Fruit fly (Drosophila melanogaster): ENCODE data around the gene CG31673.

DNA sequence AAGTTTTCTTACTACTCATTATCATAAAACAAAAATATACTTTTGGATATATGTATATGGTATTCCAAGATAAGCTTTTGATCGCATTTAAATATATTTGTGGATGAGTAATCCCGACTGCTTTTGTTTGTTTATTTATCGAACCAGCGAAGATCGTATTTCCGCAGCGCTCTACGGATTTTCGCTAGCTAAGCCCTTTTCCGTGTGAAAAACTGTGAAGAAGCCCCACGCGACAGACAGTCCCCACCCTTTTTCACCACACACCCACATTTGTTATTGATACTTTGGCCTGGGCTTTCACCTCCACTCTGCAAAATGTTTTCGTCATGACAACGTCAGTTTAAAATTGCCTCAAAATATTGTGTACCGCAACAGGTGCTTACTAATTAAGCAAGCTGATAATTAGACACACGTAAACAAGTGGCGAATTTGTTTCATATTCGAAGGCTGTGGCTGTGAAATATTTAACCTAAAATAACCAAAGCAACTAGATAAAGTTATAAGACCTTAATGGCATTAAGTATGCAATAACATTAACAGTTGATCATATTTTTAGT is 36.3 kb upstream of the CG31673 start:
- TF ChIP-seq CG3847 (GFP tag; IDR thresholded peaks at IDR 0.05) = no peak
- no peak for TF ChIP-seq CG4617 (GFP tag; optimal IDR thresholded peaks at IDR 0.05; ENCODE audit: borderline replicate concordance)
- TF ChIP-seq kah (GFP tag; optimal IDR thresholded peaks at IDR 0.05) = no peak
- TF ChIP-seq tup (GFP tag; optimal IDR thresholded peaks at IDR 0.05) = no peak
- TF ChIP-seq CG6689 (GFP tag; IDR thresholded peaks at IDR 0.05) = no peak
- no peak for TF ChIP-seq Lpt (GFP tag; optimal IDR thresholded peaks at IDR 0.05)
- TF ChIP-seq sisA (GFP tag; IDR thresholded peaks at IDR 0.05) = no peak
- no peak for TF ChIP-seq Deaf1 (tag; optimal IDR thresholded peaks at IDR 0.05)
- TF ChIP-seq Hr39 (optimal IDR thresholded peaks at IDR 0.05) = no peak
- TF ChIP-seq Opbp (GFP tag; IDR thresholded peaks at IDR 0.05; ENCODE audit: partially characterized antibody) = no peak
- no peak for TF ChIP-seq da (GFP tag; optimal IDR thresholded peaks at IDR 0.05)
- TF ChIP-seq CG12391 (tag; optimal IDR thresholded peaks at IDR 0.05) = no peak
- TF ChIP-seq CG18764 (GFP tag; optimal IDR thresholded peaks at IDR 0.05) = no peak

Measured in whole organism, embryonic.